Worm (Caenorhabditis elegans) whole organism, L2 larva: Measurements from ENCODE around the gene ccdc-149.

Source experiments
- C34F6.9 ChIP-seq: fragments of 150-350 bp; optimal IDR thresholded peaks from 2 replicates; lab custom pipeline; 2014; ENCODE audit warnings: missing biosample characterization, missing genetic modification characterization
- F13H6.1 ChIP-seq: sonication (generic microtip); optimal IDR thresholded peaks from 2 replicates; lab custom pipeline; 2016; ENCODE audit warnings: missing genetic modification characterization, missing compliant biosample characterization
- R02D3.7 ChIP-seq: fragments of 150-350 bp; optimal IDR thresholded peaks from 2 replicates; lab custom pipeline; 2014; ENCODE audit warnings: missing biosample characterization, missing genetic modification characterization
- Y55F3AM.14 ChIP-seq: fragments of 200-800 bp; sonication (Bioruptor generic); optimal IDR thresholded peaks from 2 replicates; lab custom pipeline; 2018; ENCODE audit warnings: mild to moderate bottlenecking, missing genetic modification characterization, missing compliant biosample characterization
- ZK546.5 ChIP-seq: sonication (generic microtip); optimal IDR thresholded peaks from 2 replicates; lab custom pipeline; 2017; ENCODE audit warnings: missing biosample characterization, missing genetic modification characterization
- alr-1 ChIP-seq: fragments of 150-350 bp; optimal IDR thresholded peaks from 2 replicates; lab custom pipeline; 2014; ENCODE audit warnings: missing biosample characterization, missing genetic modification characterization
- aly-2 ChIP-seq: fragments of 150-350 bp; optimal IDR thresholded peaks from 2 replicates; lab custom pipeline; 2014; ENCODE audit warnings: missing biosample characterization, missing genetic modification characterization
- blmp-1 ChIP-seq: sonication (generic microtip); optimal IDR thresholded peaks from 2 replicates; lab custom pipeline; 2017; ENCODE audit warnings: missing genetic modification characterization, mild to moderate bottlenecking, missing compliant biosample characterization, antibody characterized with exemption, moderate library complexity; ENCODE audit not compliant: insufficient read depth
- crh-2 ChIP-seq: sonication (generic microtip); optimal IDR thresholded peaks from 2 replicates; lab custom pipeline; 2017; ENCODE audit warnings: missing biosample characterization, missing genetic modification characterization
- elt-1 ChIP-seq: fragments of 150-350 bp; optimal IDR thresholded peaks from 2 replicates; lab custom pipeline; 2014; ENCODE audit warnings: missing biosample characterization, missing genetic modification characterization
- elt-3 ChIP-seq: sonication (generic microtip); optimal IDR thresholded peaks from 2 replicates; lab custom pipeline; 2017; ENCODE audit warnings: missing biosample characterization, missing genetic modification characterization
- fos-1 ChIP-seq: fragments of 150-350 bp; optimal IDR thresholded peaks from 2 replicates; lab custom pipeline; 2014; ENCODE audit warnings: missing biosample characterization, missing genetic modification characterization
- gmeb-1 ChIP-seq: fragments of 150-350 bp; optimal IDR thresholded peaks from 2 replicates; lab custom pipeline; 2014; ENCODE audit warnings: missing biosample characterization, missing genetic modification characterization
- lin-11 ChIP-seq: fragments of 150-350 bp; sonication (generic microtip); optimal IDR thresholded peaks from 2 replicates; lab custom pipeline; 2014; ENCODE audit warnings: missing biosample characterization, missing genetic modification characterization, inconsistent platforms, mixed read lengths
- lin-13 ChIP-seq: fragments of 150-350 bp; optimal IDR thresholded peaks from 2 replicates; lab custom pipeline; 2014; ENCODE audit warnings: missing biosample characterization, missing genetic modification reagents, missing genetic modification characterization
- lin-39 ChIP-seq: fragments of 150-350 bp; optimal IDR thresholded peaks from 2 replicates; lab custom pipeline; 2014; ENCODE audit warnings: missing biosample characterization, missing genetic modification reagents, missing genetic modification characterization
- lsy-2 ChIP-seq, 2 experiments: fragments of 150-350 bp in 1 of 2; sonication (generic microtip) in 1 of 2; optimal IDR thresholded peaks; 2 replicates each; lab custom pipeline; 2014 to 2017; ENCODE audit warnings: missing biosample characterization in 2 of 2, missing genetic modification characterization in 2 of 2
- mab-5 ChIP-seq: fragments of 150-350 bp; optimal IDR thresholded peaks from 2 replicates; lab custom pipeline; 2014; ENCODE audit warnings: missing biosample characterization, missing genetic modification characterization
- mdl-1 ChIP-seq, 2 experiments: fragments of 150-350 bp in 1 of 2; sonication (generic microtip) in 1 of 2; optimal IDR thresholded peaks; 2 replicates each; lab custom pipeline; 2017; ENCODE audit warnings: missing biosample characterization in 2 of 2, missing genetic modification characterization in 2 of 2
- nhr-10 ChIP-seq: sonication (generic microtip); optimal IDR thresholded peaks from 2 replicates; lab custom pipeline; 2017; ENCODE audit warnings: missing biosample characterization, missing genetic modification characterization
- nhr-11 ChIP-seq: fragments of 150-350 bp; optimal IDR thresholded peaks from 2 replicates; lab custom pipeline; 2014; ENCODE audit warnings: missing biosample characterization, missing genetic modification characterization
- nhr-12 ChIP-seq: fragments of 150-350 bp; optimal IDR thresholded peaks from 2 replicates; lab custom pipeline; 2014; ENCODE audit warnings: missing biosample characterization, missing genetic modification characterization
- nhr-129 ChIP-seq: fragments of 150-350 bp; optimal IDR thresholded peaks from 2 replicates; lab custom pipeline; 2014; ENCODE audit warnings: missing biosample characterization, missing genetic modification characterization
- nhr-21 ChIP-seq: fragments of 150-350 bp; optimal IDR thresholded peaks from 2 replicates; lab custom pipeline; 2014; ENCODE audit warnings: missing biosample characterization, missing genetic modification characterization
- nhr-25 ChIP-seq: fragments of 150-350 bp; sonication (generic microtip); optimal IDR thresholded peaks from 3 replicates; lab custom pipeline; 2014; ENCODE audit warnings: missing biosample characterization, missing genetic modification characterization
- peb-1 ChIP-seq: fragments of 150-350 bp; optimal IDR thresholded peaks from 2 replicates; lab custom pipeline; 2014; ENCODE audit warnings: missing biosample characterization, missing genetic modification characterization
- sem-4 ChIP-seq: fragments of 150-350 bp; optimal IDR thresholded peaks from 2 replicates; lab custom pipeline; 2014; ENCODE audit warnings: missing biosample characterization, missing genetic modification reagents, missing genetic modification characterization
- skn-1 ChIP-seq: sonication (generic microtip); optimal IDR thresholded peaks from 2 replicates; lab custom pipeline; 2017; ENCODE audit warnings: missing biosample characterization, missing genetic modification characterization
- sma-9 ChIP-seq, 2 experiments: fragments of 150-350 bp in 1 of 2; sonication (generic microtip) in 1 of 2; optimal IDR thresholded peaks; 2 replicates each; lab custom pipeline; 2014 to 2016; ENCODE audit warnings: missing genetic modification characterization in 2 of 2, mild to moderate bottlenecking in 1 of 2, missing biosample characterization in 1 of 2, missing compliant biosample characterization in 1 of 2, missing genetic modification reagents in 1 of 2, moderate library complexity in 1 of 2
- snpc-4 ChIP-seq: fragments of 150-350 bp; optimal IDR thresholded peaks from 2 replicates; lab custom pipeline; 2014; ENCODE audit warnings: missing biosample characterization, missing genetic modification characterization
- unc-39 ChIP-seq: fragments of 150-350 bp; optimal IDR thresholded peaks from 2 replicates; lab custom pipeline; 2014; ENCODE audit warnings: missing biosample characterization, missing genetic modification characterization
- unc-55 ChIP-seq: fragments of 150-350 bp; sonication (generic microtip); optimal IDR thresholded peaks from 3 replicates; lab custom pipeline; 2014; ENCODE audit warnings: missing biosample characterization, missing genetic modification reagents, missing genetic modification characterization
- unc-62 ChIP-seq: fragments of 150-350 bp; optimal IDR thresholded peaks from 2 replicates; lab custom pipeline; 2014; ENCODE audit warnings: missing biosample characterization, missing genetic modification reagents, missing genetic modification characterization
- zag-1 ChIP-seq: fragments of 150-350 bp; optimal IDR thresholded peaks from 2 replicates; lab custom pipeline; 2014; ENCODE audit warnings: missing biosample characterization, missing genetic modification characterization
- ztf-11 ChIP-seq: sonication (generic microtip); optimal IDR thresholded peaks from 2 replicates; lab custom pipeline; 2017; ENCODE audit warnings: missing biosample characterization, missing genetic modification characterization
- ztf-4 ChIP-seq: fragments of 150-350 bp; optimal IDR thresholded peaks from 2 replicates; lab custom pipeline; 2014; ENCODE audit warnings: missing biosample characterization, missing genetic modification characterization

ccdc-149 gene

ce11 chrX:11477748-11478147, 33.5 kb downstream of the ccdc-149 start:
- peak; percentile 68 for TF ChIP-seq F13H6.1 (tag; lab: Kevin White, UChicago)
- peak; percentile 20 for TF ChIP-seq sma-9 (GFP tag; optimal IDR thresholded peaks at IDR 0.05; lab: Kevin White, UChicago)
- no peak for TF ChIP-seq sma-9 (tag; optimal IDR thresholded peaks at IDR 0.05; lab: Kevin White, UChicago)
- TF ChIP-seq nhr-25 (tag; lab: Kevin White, UChicago), result no peak

ce11 chrX:11475780-11476179, 35.5 kb downstream of the ccdc-149 start:
- TF ChIP-seq alr-1 (no peak), nhr-10 (no peak)

ce11 chrX:11474605-11475385, 36.5 kb downstream of the ccdc-149 start:
- no peak for TF ChIP-seq mdl-1 (tag; optimal IDR thresholded peaks at IDR 0.05; lab: Kevin White, UChicago)
- no peak for TF ChIP-seq zag-1 (tag; lab: Kevin White, UChicago)
- no peak for TF ChIP-seq nhr-25 (tag; lab: Kevin White, UChicago)
- TF ChIP-seq alr-1, result no peak
- TF ChIP-seq mab-5 (tag; lab: Kevin White, UChicago), result peak; percentile 29
- no peak for TF ChIP-seq skn-1 (tag; lab: Kevin White, UChicago)
- TF ChIP-seq unc-62 (GFP tag; lab: Kevin White, UChicago), result no peak
- TF ChIP-seq fos-1 (tag; lab: Kevin White, UChicago), result no peak
- peak; percentile 5 for TF ChIP-seq C34F6.9 (tag; lab: Kevin White, UChicago)
- TF ChIP-seq nhr-10, result no peak
- TF ChIP-seq ztf-4 (tag; lab: Kevin White, UChicago), result peak; percentile 40
- no peak for TF ChIP-seq nhr-11 (tag; lab: Kevin White, UChicago)
- TF ChIP-seq snpc-4 (tag; lab: Kevin White, UChicago), result no peak
- TF ChIP-seq lin-13, result no peak
- no peak for TF ChIP-seq R02D3.7 (tag; lab: Kevin White, UChicago)
- TF ChIP-seq unc-39, result no peak
- TF ChIP-seq gmeb-1 (tag; lab: Kevin White, UChicago), result no peak
- peak in 1 of 2 experiments; percentile 47 for TF ChIP-seq lsy-2 (tag; optimal IDR thresholded peaks at IDR 0.05; lab: Kevin White, UChicago)
- no peak for TF ChIP-seq lin-39 (tag; lab: Kevin White, UChicago)
- no peak for TF ChIP-seq ZK546.5 (tag; lab: Kevin White, UChicago)
- no peak for TF ChIP-seq elt-3 (tag; lab: Kevin White, UChicago)
- TF ChIP-seq Y55F3AM.14, result no peak
- TF ChIP-seq nhr-129 (tag; lab: Kevin White, UChicago), result peak; percentile 47
- TF ChIP-seq sma-9 (GFP tag; optimal IDR thresholded peaks at IDR 0.05; lab: Kevin White, UChicago), result peak; percentile 43
- no peak for TF ChIP-seq sma-9 (tag; optimal IDR thresholded peaks at IDR 0.05; lab: Kevin White, UChicago)
- TF ChIP-seq crh-2 (tag; lab: Kevin White, UChicago), result no peak
- TF ChIP-seq sem-4 (tag; lab: Kevin White, UChicago), result peak; percentile 11
- TF ChIP-seq aly-2 (tag; lab: Kevin White, UChicago), result no peak
- no peak for TF ChIP-seq nhr-12 (tag; lab: Kevin White, UChicago)
- peak; percentile 1 for TF ChIP-seq unc-55 (GFP tag; lab: Kevin White, UChicago)
- TF ChIP-seq lin-11 (tag; lab: Kevin White, UChicago), result no peak

- TF ChIP-seq fos-1 (tag; lab: Kevin White, UChicago), result peak; percentile 2
- peak; percentile 77 for TF ChIP-seq nhr-25 (tag; lab: Kevin White, UChicago)
- peak; percentile 7 for TF ChIP-seq elt-1
- no peak for TF ChIP-seq alr-1
- no peak for TF ChIP-seq ztf-11 (tag; lab: Kevin White, UChicago)
- peak; percentile 72 for TF ChIP-seq peb-1 (tag; lab: Kevin White, UChicago)
- no peak for TF ChIP-seq crh-2 (tag; lab: Kevin White, UChicago)
- peak; percentile 6 for TF ChIP-seq nhr-21 (tag; lab: Kevin White, UChicago)
- TF ChIP-seq blmp-1 (tag; lab: Kevin White, UChicago), result peak; percentile 45
- peak; percentile 56 for TF ChIP-seq F13H6.1 (tag; lab: Kevin White, UChicago)
- TF ChIP-seq, all 48 proteins: peak for 7
Measured at ce11 chrX:11474149-11474585, 37.1 kb downstream of the ccdc-149 start.
